Worm (Caenorhabditis elegans) whole organism, early embryonic: ENCODE measurements around the gene hgap-2.

Experiments
- ama-1 ChIP-seq: fragments of 150-350 bp; optimal IDR thresholded peaks from 2 replicates; lab custom pipeline; 2014
- ceh-13 ChIP-seq: fragments of 200-800 bp; sonication (Bioruptor generic); optimal IDR thresholded peaks from 2 replicates; lab custom pipeline; 2018; ENCODE audit warnings: mild to moderate bottlenecking, missing genetic modification characterization, missing compliant biosample characterization
- scrt-1 ChIP-seq: fragments of 200-800 bp; sonication (Bioruptor generic); IDR thresholded peaks from 2 replicates; pipeline ENCODE4 v1.3.6; 2022; ENCODE audit warnings: missing genetic modification characterization, missing compliant biosample characterization
- tbx-11 ChIP-seq: fragments of 200-800 bp; sonication (Bioruptor generic); IDR thresholded peaks from 2 replicates; pipeline ENCODE4 v1.3.6; 2022; ENCODE audit warnings: missing genetic modification characterization, missing compliant biosample characterization

DNA sequence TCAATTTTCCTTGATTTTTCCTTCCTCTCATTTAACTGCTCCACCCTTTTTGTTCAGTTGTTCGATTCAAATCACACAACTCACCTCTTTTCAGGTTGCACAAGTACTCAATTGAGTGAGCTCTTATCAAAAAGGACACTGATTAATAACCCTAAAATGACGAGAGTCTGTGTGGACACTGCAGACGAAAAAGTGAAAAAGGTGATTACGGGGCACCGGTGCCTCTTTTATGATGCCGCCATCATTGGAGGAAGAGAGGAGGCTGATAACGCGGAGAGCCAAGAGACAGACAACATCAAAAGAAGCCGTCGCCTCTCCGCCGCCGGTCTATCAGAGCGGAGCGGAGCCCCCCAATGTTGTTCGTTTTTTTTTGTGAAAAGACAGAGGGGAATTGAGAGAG, 59.6 kb downstream of the hgap-2 start, which contains the start of gene sptf-2:
- no peak for TF ChIP-seq scrt-1
- no peak for TF ChIP-seq ceh-13
- TF ChIP-seq ama-1 (lab: Kevin White, UChicago), result no peak
- TF ChIP-seq tbx-11 (GFP tag; lab: Robert Waterston, UW), result no peak
